Comparison of ENCODE assay signal across 5 worm cellular contexts in genomic region chrX:4143260-4144018, ce11.
TF ChIP-seq lines count a peak whose summit lies in the region.

No protein-coding gene starts in this region.

TF ChIP-seq in whole organism, L1 larva, 84 proteins besides CTCF, POLR2A, EP300 and RAD21 (continues in another document):
- TF ChIP-seq nhr-71 (tag; optimal IDR thresholded peaks at IDR 0.05; lab: Kevin White, UChicago) (no peak), F16B12.6 (tag; optimal IDR thresholded peaks at IDR 0.05; lab: Kevin White, UChicago) (no peak), vab-15 (tag; optimal IDR thresholded peaks at IDR 0.05; lab: Kevin White, UChicago) (no peak), ceh-82 (tag; optimal IDR thresholded peaks at IDR 0.05; lab: Kevin White, UChicago) (no peak), hlh-4 (tag; optimal IDR thresholded peaks at IDR 0.05; lab: Kevin White, UChicago) (no peak), lin-15B (tag; optimal IDR thresholded peaks at IDR 0.05; lab: Kevin White, UChicago) (no peak), sptf-1 (tag; optimal IDR thresholded peaks at IDR 0.05; lab: Kevin White, UChicago) (no peak), sup-37 (GFP tag; optimal IDR thresholded peaks at IDR 0.05; lab: Kevin White, UChicago) (no peak), tbx-2 (tag; optimal IDR thresholded peaks at IDR 0.05; lab: Kevin White, UChicago) (no peak), swsn-7 (tag; optimal IDR thresholded peaks at IDR 0.05; lab: Kevin White, UChicago) (no peak), unc-130 (tag; optimal IDR thresholded peaks at IDR 0.05; lab: Kevin White, UChicago) (no peak), nhr-12 (tag; optimal IDR thresholded peaks at IDR 0.05; lab: Kevin White, UChicago) (no peak), pax-3 (tag; optimal IDR thresholded peaks at IDR 0.05; lab: Kevin White, UChicago) (peak; percentile 3), hlh-17 (GFP tag; optimal IDR thresholded peaks at IDR 0.05; lab: Kevin White, UChicago; ENCODE audit: borderline replicate concordance) (no peak), lin-14 (GFP tag; optimal IDR thresholded peaks at IDR 0.05; lab: Kevin White, UChicago) (no peak), nhr-90 (tag; optimal IDR thresholded peaks at IDR 0.05; lab: Kevin White, UChicago; ENCODE audit: poor library complexity) (no peak), mdl-1 (tag; optimal IDR thresholded peaks at IDR 0.05; lab: Kevin White, UChicago) (no peak), ceh-63 (GFP tag; optimal IDR thresholded peaks at IDR 0.05; lab: Kevin White, UChicago) (no peak), lsy-2 (tag; optimal IDR thresholded peaks at IDR 0.05; lab: Kevin White, UChicago) (no peak)

TF ChIP-seq in whole organism, L2 larva, 48 proteins besides CTCF, POLR2A, EP300 and RAD21:
- peak; percentile 41 for TF ChIP-seq blmp-1 (tag; optimal IDR thresholded peaks at IDR 0.05; lab: Kevin White, UChicago; ENCODE audit: insufficient read depth)
- TF ChIP-seq ztf-4 (tag; optimal IDR thresholded peaks at IDR 0.05; lab: Kevin White, UChicago), result peak; percentile 70
- TF ChIP-seq ama-1 (optimal IDR thresholded peaks at IDR 0.05; lab: Kevin White, UChicago), result peak; percentile 37
- peak in 1 of 2 experiments; percentile 12 for TF ChIP-seq lsy-2 (tag; optimal IDR thresholded peaks at IDR 0.05; lab: Kevin White, UChicago)
- peak; percentile 78 for TF ChIP-seq nhr-25 (tag; optimal IDR thresholded peaks at IDR 0.05; lab: Kevin White, UChicago)
- TF ChIP-seq sma-9 (GFP tag; optimal IDR thresholded peaks at IDR 0.05; lab: Kevin White, UChicago), result peak; percentile 30
- TF ChIP-seq sma-9 (tag; optimal IDR thresholded peaks at IDR 0.05; lab: Kevin White, UChicago), result no peak
- TF ChIP-seq mbf-1 (tag; optimal IDR thresholded peaks at IDR 0.05; lab: Kevin White, UChicago), result no peak
- TF ChIP-seq nhr-129 (tag; optimal IDR thresholded peaks at IDR 0.05; lab: Kevin White, UChicago), result peak; percentile 3
- no peak for TF ChIP-seq dmd-4 (tag; optimal IDR thresholded peaks at IDR 0.05; lab: Kevin White, UChicago)

TF ChIP-seq in whole organism, L3 larva, 47 proteins besides CTCF, POLR2A, EP300 and RAD21:
- TF ChIP-seq elt-3 (tag; optimal IDR thresholded peaks at IDR 0.05; lab: Kevin White, UChicago) (no peak), pqm-1 (tag; optimal IDR thresholded peaks at IDR 0.05; lab: Kevin White, UChicago) (no peak), unc-39 (tag; optimal IDR thresholded peaks at IDR 0.05; lab: Kevin White, UChicago) (no peak), ceh-28 (tag; optimal IDR thresholded peaks at IDR 0.05; lab: Kevin White, UChicago) (no peak), pha-4 (tag; optimal IDR thresholded peaks at IDR 0.05; lab: Kevin White, UChicago) (peak; percentile 3), skn-1 (tag; optimal IDR thresholded peaks at IDR 0.05; lab: Kevin White, UChicago) (no peak), nhr-25 (tag; optimal IDR thresholded peaks at IDR 0.05; lab: Kevin White, UChicago) (peak; percentile 64), nhr-76 (tag; optimal IDR thresholded peaks at IDR 0.05; lab: Kevin White, UChicago) (no peak), nhr-67 (tag; optimal IDR thresholded peaks at IDR 0.05; lab: Kevin White, UChicago) (no peak), ceh-82 (tag; optimal IDR thresholded peaks at IDR 0.05; lab: Kevin White, UChicago) (no peak), hmg-11 (tag; optimal IDR thresholded peaks at IDR 0.05; lab: Kevin White, UChicago) (no peak), ZK546.5 (tag; optimal IDR thresholded peaks at IDR 0.05; lab: Kevin White, UChicago) (no peak), ama-1 (optimal IDR thresholded peaks at IDR 0.05; lab: Kevin White, UChicago) (peak; percentile 84), nhr-12 (tag; optimal IDR thresholded peaks at IDR 0.05; lab: Kevin White, UChicago) (no peak), lsy-12 (tag; optimal IDR thresholded peaks at IDR 0.05; lab: Kevin White, UChicago) (peak; percentile 64), nfya-1 (tag; optimal IDR thresholded peaks at IDR 0.05; lab: Kevin White, UChicago; ENCODE audit: insufficient read depth) (peak; percentile 17), nhr-43 (tag; optimal IDR thresholded peaks at IDR 0.05; lab: Kevin White, UChicago; ENCODE audit: poor library complexity, severe bottlenecking) (peak; percentile 72)

TF ChIP-seq in whole organism, L4 larva, 104 proteins besides CTCF, POLR2A, EP300 and RAD21 (continues in another document):
- TF ChIP-seq dmd-8 (GFP tag; IDR thresholded peaks at IDR 0.05; lab: Robert Waterston, UW), result no peak
- no peak for TF ChIP-seq nhr-77 (tag; optimal IDR thresholded peaks at IDR 0.05; lab: Kevin White, UChicago)
- TF ChIP-seq arid-1 (GFP tag; conservative IDR thresholded peaks at IDR 0.05; lab: Robert Waterston, UW), result no peak
- no peak for TF ChIP-seq pqm-1 (tag; optimal IDR thresholded peaks at IDR 0.05; lab: Kevin White, UChicago)
- no peak for TF ChIP-seq egl-27 (tag; optimal IDR thresholded peaks at IDR 0.05; lab: Kevin White, UChicago)
- no peak for TF ChIP-seq duxl-1 (tag; optimal IDR thresholded peaks at IDR 0.05; lab: Kevin White, UChicago; ENCODE audit: poor library complexity)
- TF ChIP-seq snpc-4 (tag; optimal IDR thresholded peaks at IDR 0.05; lab: Kevin White, UChicago), result no peak
- TF ChIP-seq cey-2 (tag; optimal IDR thresholded peaks at IDR 0.05; lab: Kevin White, UChicago; ENCODE audit: borderline replicate concordance, insufficient read depth), result no peak
- peak; percentile 46; the same call in 1 of the 2 replicates for TF ChIP-seq tra-1 (GFP tag; IDR thresholded peaks at IDR 0.05; lab: Robert Waterston, UW)
- TF ChIP-seq unc-62 (GFP tag; optimal IDR thresholded peaks at IDR 0.05 in 1 of 2; lab: Kevin White, UChicago), result peak in 1 of 2 experiments; percentile 62
- TF ChIP-seq unc-62 (tag; optimal IDR thresholded peaks at IDR 0.05; lab: Kevin White, UChicago), result no peak
- TF ChIP-seq Y5F2A.4 (GFP tag; optimal IDR thresholded peaks at IDR 0.05; lab: Kevin White, UChicago), result no peak
- no peak for TF ChIP-seq zip-2 (tag; optimal IDR thresholded peaks at IDR 0.05; lab: Kevin White, UChicago)
- no peak for TF ChIP-seq unc-39 (tag; optimal IDR thresholded peaks at IDR 0.05; lab: Kevin White, UChicago)
- TF ChIP-seq attf-4 (tag; optimal IDR thresholded peaks at IDR 0.05; lab: Kevin White, UChicago), result no peak
- TF ChIP-seq ztf-11 (tag; optimal IDR thresholded peaks at IDR 0.05; lab: Kevin White, UChicago), result no peak
- no peak for TF ChIP-seq ceh-44 (GFP tag; IDR thresholded peaks at IDR 0.05; lab: Robert Waterston, UW)
- TF ChIP-seq ceh-62 (tag; optimal IDR thresholded peaks at IDR 0.05; lab: Kevin White, UChicago), result no peak
- TF ChIP-seq F49E8.2 (tag; optimal IDR thresholded peaks at IDR 0.05; lab: Kevin White, UChicago; ENCODE audit: borderline replicate concordance), result no peak
- peak; percentile 78 for TF ChIP-seq hlh-30 (tag; optimal IDR thresholded peaks at IDR 0.05; lab: Kevin White, UChicago; ENCODE audit: insufficient read depth)
- TF ChIP-seq lir-3 (tag; optimal IDR thresholded peaks at IDR 0.05; lab: Kevin White, UChicago), result no peak
- TF ChIP-seq ctbp-1 (GFP tag; IDR thresholded peaks at IDR 0.05; lab: Robert Waterston, UW), result no peak
- TF ChIP-seq lim-7 (GFP tag; IDR thresholded peaks at IDR 0.05; lab: Robert Waterston, UW), result no peak
- no peak for TF ChIP-seq ceh-82 (tag; optimal IDR thresholded peaks at IDR 0.05; lab: Kevin White, UChicago)
- TF ChIP-seq hif-1 (tag; optimal IDR thresholded peaks at IDR 0.05; lab: Kevin White, UChicago), result peak in 1 of 2 experiments; percentile 83
- no peak for TF ChIP-seq sdz-12 (GFP tag; optimal IDR thresholded peaks at IDR 0.05; lab: Kevin White, UChicago)

TF ChIP-seq in whole organism, young adult, 124 proteins besides CTCF, POLR2A, EP300 and RAD21:
- TF ChIP-seq ztf-3 (GFP tag; optimal IDR thresholded peaks at IDR 0.05; lab: Kevin White, UChicago) (no peak), zim-3 (tag; optimal IDR thresholded peaks at IDR 0.05; lab: Kevin White, UChicago) (no peak), ama-1 (optimal IDR thresholded peaks at IDR 0.05; lab: Kevin White, UChicago) (no peak), ama-1 (GFP tag; optimal IDR thresholded peaks at IDR 0.05; lab: Kevin White, UChicago) (no peak), dox-1 (GFP tag; IDR thresholded peaks at IDR 0.05; lab: Robert Waterston, UW) (0 out of 2 replicates have a peak, but pooled peaks have one; percentile 25), xnd-1 (tag; optimal IDR thresholded peaks at IDR 0.05; lab: Kevin White, UChicago) (no peak), F10E7.11 (tag; optimal IDR thresholded peaks at IDR 0.05; lab: Kevin White, UChicago) (no peak), hlh-12 (tag; optimal IDR thresholded peaks at IDR 0.05; lab: Kevin White, UChicago) (no peak), somi-1 (GFP tag; optimal IDR thresholded peaks at IDR 0.05; lab: Kevin White, UChicago) (peak; percentile 45), cebp-1 (GFP tag; IDR thresholded peaks at IDR 0.05; lab: Robert Waterston, UW) (no peak), cebp-1 (tag; optimal IDR thresholded peaks at IDR 0.05; lab: Kevin White, UChicago) (peak; percentile 33), nhr-27 (tag; optimal IDR thresholded peaks at IDR 0.05; lab: Kevin White, UChicago) (no peak), athp-1 (tag; optimal IDR thresholded peaks at IDR 0.05; lab: Kevin White, UChicago) (no peak), pha-4 (tag; optimal IDR thresholded peaks at IDR 0.05; lab: Kevin White, UChicago) (no peak)
